Worm (Caenorhabditis elegans) whole organism, young adult: ENCODE data around the gene R03H10.5.

ENCODE experiments used
- ama-1 ChIP-seq, 3 experiments: fragments of 150-350 bp in 1 of 3; sonication (generic microtip) in 2 of 3; optimal IDR thresholded peaks; 2 replicates each; lab custom pipeline; 2014 to 2018; ENCODE audit warnings: missing biosample characterization in 2 of 3, missing genetic modification characterization in 2 of 3, missing genetic modification reagents in 2 of 3
- repo-1 ChIP-seq: sonication (generic microtip); optimal IDR thresholded peaks from 2 replicates; lab custom pipeline; 2017; ENCODE audit warnings: mild to moderate bottlenecking, missing genetic modification characterization, missing compliant biosample characterization
- tlf-1 ChIP-seq: fragments of 200-800 bp; sonication (Bioruptor generic); optimal IDR thresholded peaks from 2 replicates; lab custom pipeline; 2018; ENCODE audit warnings: mild to moderate bottlenecking, missing genetic modification characterization, missing compliant biosample characterization

ce11 chrII:4203729-4204184, 33.3 kb upstream of the R03H10.5 start, which contains the start of gene mth-1:
- no peak for TF ChIP-seq ama-1 (optimal IDR thresholded peaks at IDR 0.05; lab: Kevin White, UChicago)
- no peak for TF ChIP-seq ama-1 (GFP tag; optimal IDR thresholded peaks at IDR 0.05; lab: Kevin White, UChicago)
- TF ChIP-seq repo-1 (tag; lab: Kevin White, UChicago): no peak
- TF ChIP-seq tlf-1 (GFP tag; lab: Kevin White, UChicago): no peak
